Worm (Caenorhabditis elegans) whole organism, mixed stage, embryonic: ENCODE data around the gene lmbr-1.

Experiments used
- flh-1 ChIP-seq: fragments of 200-800 bp; sonication (Bioruptor generic); optimal IDR thresholded peaks from 2 replicates; lab custom pipeline; 2018; ENCODE audit warnings: mild to moderate bottlenecking, missing genetic modification characterization, moderate library complexity, missing compliant biosample characterization
- mab-5 ChIP-seq: fragments of 150-350 bp; optimal IDR thresholded peaks from 2 replicates; lab custom pipeline; 2014; ENCODE audit warnings: missing biosample characterization, missing genetic modification characterization
- sem-2 ChIP-seq: fragments of 200-800 bp; sonication (Bioruptor generic); optimal IDR thresholded peaks from 2 replicates; lab custom pipeline; 2018; ENCODE audit warnings: mild to moderate bottlenecking, missing genetic modification characterization, missing compliant biosample characterization
- unc-62 ChIP-seq: fragments of 150-350 bp; optimal IDR thresholded peaks from 2 replicates; lab custom pipeline; 2014; ENCODE audit warnings: missing biosample characterization, missing genetic modification reagents, missing genetic modification characterization

- TF ChIP-seq unc-62 (GFP tag; lab: Kevin White, UChicago) (no peak), sem-2 (no peak), flh-1 (GFP tag; lab: Kevin White, UChicago) (no peak), mab-5 (tag; lab: Kevin White, UChicago) (no peak)
Measured at ce11 chrIII:8392307-8392706, 20.3 kb downstream of the lmbr-1 start.
